Fruit fly (Drosophila melanogaster) whole organism, embryonic: ENCODE measurements around the gene ohgt.
A peak's percentile ranks its signal among the peaks of the same experiment; 100 is the strongest.

ENCODE experiments used
- Adf1 ChIP-seq: fragments of 200-800 bp; sonication (Bioruptor generic); IDR thresholded peaks from 2 replicates; pipeline ENCODE4 v1.3.6; 2022; ENCODE audit warnings: missing biosample characterization, missing genetic modification characterization
- Atf3 ChIP-seq: fragments of 200-800 bp; sonication (Bioruptor generic); optimal IDR thresholded peaks from 3 replicates; lab custom pipeline; 2016; ENCODE audit warnings: missing biosample characterization, missing genetic modification characterization
- B-H2 ChIP-seq: fragments of 200-800 bp; sonication (Bioruptor generic); optimal IDR thresholded peaks from 2 replicates; lab custom pipeline; 2018; ENCODE audit warnings: missing biosample characterization, mild to moderate bottlenecking, missing genetic modification characterization
- BEAF-32 ChIP-seq: fragments of 200-800 bp; sonication (Bioruptor generic); optimal IDR thresholded peaks from 3 replicates; lab custom pipeline; 2017; ENCODE audit warnings: missing biosample characterization, missing genetic modification characterization, mild to moderate bottlenecking, moderate library complexity, missing genetic modification reagents
- Bdp1 ChIP-seq: fragments of 200-800 bp; sonication (Bioruptor generic); optimal IDR thresholded peaks from 3 replicates; lab custom pipeline; 2016; ENCODE audit warnings: missing biosample characterization, missing genetic modification characterization
- Bgb ChIP-seq: fragments of 200-800 bp; sonication (Bioruptor generic); IDR thresholded peaks from 2 replicates; pipeline ENCODE4 v1.3.6; 2022; ENCODE audit warnings: missing biosample characterization, missing genetic modification characterization; ENCODE audit not compliant: partially characterized antibody
- Blimp-1 ChIP-seq: fragments of 200-800 bp; sonication (Bioruptor generic); optimal IDR thresholded peaks from 3 replicates; lab custom pipeline; 2018; ENCODE audit warnings: missing biosample characterization, missing genetic modification characterization, mild to moderate bottlenecking, moderate library complexity, missing genetic modification reagents
- C15 ChIP-seq: fragments of 200-800 bp; sonication (Bioruptor generic); IDR thresholded peaks from 3 replicates; pipeline ENCODE4 v1.3.6; 2022; ENCODE audit warnings: missing biosample characterization, missing genetic modification characterization
- CG10147 ChIP-seq: fragments of 200-800 bp; sonication (Bioruptor generic); optimal IDR thresholded peaks from 2 replicates; lab custom pipeline; 2019; ENCODE audit warnings: missing biosample characterization, mild to moderate bottlenecking, missing genetic modification characterization, moderate library complexity
- CG16863 ChIP-seq: fragments of 200-800 bp; sonication (Bioruptor generic); optimal IDR thresholded peaks from 3 replicates; lab custom pipeline; 2016; ENCODE audit warnings: missing biosample characterization, missing genetic modification characterization
- CG17186 ChIP-seq: fragments of 200-800 bp; sonication (Bioruptor generic); optimal IDR thresholded peaks from 3 replicates; lab custom pipeline; 2017; ENCODE audit warnings: missing biosample characterization, missing genetic modification reagents, missing genetic modification characterization
- CG18011 ChIP-seq: fragments of 200-800 bp; sonication (Bioruptor generic); optimal IDR thresholded peaks from 2 replicates; lab custom pipeline; 2017; ENCODE audit warnings: missing biosample characterization, missing genetic modification characterization, mild to moderate bottlenecking, moderate library complexity, missing genotype
- CG18764 ChIP-seq: fragments of 200-800 bp; sonication (Bioruptor generic); optimal IDR thresholded peaks from 3 replicates; lab custom pipeline; 2016; ENCODE audit warnings: missing biosample characterization, missing genetic modification characterization
- CG2712 ChIP-seq: fragments of 200-800 bp; optimal IDR thresholded peaks from 3 replicates; lab custom pipeline; 2019; ENCODE audit warnings: missing biosample characterization, mild to moderate bottlenecking, missing genetic modification characterization, moderate library complexity
- CG30403 ChIP-seq: fragments of 200-800 bp; sonication (Bioruptor generic); optimal IDR thresholded peaks from 3 replicates; lab custom pipeline; 2016; ENCODE audit warnings: missing biosample characterization, missing genetic modification characterization
- CG31224 ChIP-seq: fragments of 200-800 bp; sonication (Bioruptor generic); IDR thresholded peaks from 2 replicates; pipeline ENCODE4 v1.3.6; 2022; ENCODE audit warnings: missing biosample characterization, missing genetic modification characterization
- CG32772 ChIP-seq: fragments of 200-800 bp; sonication (Bioruptor generic); IDR thresholded peaks from 2 replicates; pipeline ENCODE4 v1.3.6; 2022; ENCODE audit warnings: missing biosample characterization, missing genetic modification characterization
- CG33557 ChIP-seq: fragments of 200-800 bp; sonication (Bioruptor generic); optimal IDR thresholded peaks from 2 replicates; lab custom pipeline; 2019; ENCODE audit warnings: missing biosample characterization, mild to moderate bottlenecking, missing genetic modification characterization, moderate library complexity
- CG3995 ChIP-seq: fragments of 200-800 bp; sonication (Bioruptor generic); optimal IDR thresholded peaks from 3 replicates; lab custom pipeline; 2016; ENCODE audit warnings: missing biosample characterization, missing genetic modification characterization
- CG4328 ChIP-seq: fragments of 200-800 bp; sonication (Bioruptor generic); optimal IDR thresholded peaks from 3 replicates; lab custom pipeline; 2017; ENCODE audit warnings: missing biosample characterization, missing genetic modification reagents, missing genetic modification characterization
- CG4730 ChIP-seq: fragments of 200-800 bp; sonication (Bioruptor generic); IDR thresholded peaks from 2 replicates; pipeline ENCODE4 v1.3.6; 2022; ENCODE audit warnings: missing biosample characterization, missing genetic modification characterization
- CG6654 ChIP-seq: fragments of 200-800 bp; sonication (Bioruptor generic); optimal IDR thresholded peaks from 2 replicates; lab custom pipeline; 2017; ENCODE audit warnings: missing biosample characterization, mild to moderate bottlenecking, missing genetic modification characterization
- CG8388 ChIP-seq: fragments of 200-800 bp; sonication (Bioruptor generic); optimal IDR thresholded peaks from 2 replicates; lab custom pipeline; 2019; ENCODE audit warnings: missing biosample characterization, mild to moderate bottlenecking, missing genetic modification characterization, moderate library complexity
- CG9215 ChIP-seq: fragments of 200-800 bp; sonication (Bioruptor generic); IDR thresholded peaks from 2 replicates; pipeline ENCODE4 v1.3.6; 2022; ENCODE audit warnings: missing biosample characterization, missing genetic modification characterization
- CG9727 ChIP-seq: fragments of 200-800 bp; sonication (Bioruptor generic); optimal IDR thresholded peaks from 3 replicates; lab custom pipeline; 2017; ENCODE audit warnings: missing biosample characterization, mild to moderate bottlenecking, missing genetic modification characterization
- CG9797 ChIP-seq: fragments of 200-800 bp; sonication (Bioruptor generic); optimal IDR thresholded peaks from 3 replicates; lab custom pipeline; 2018; ENCODE audit warnings: missing biosample characterization, mild to moderate bottlenecking, missing genetic modification characterization
- GATAe ChIP-seq: fragments of 200-800 bp; sonication (Bioruptor generic); conservative IDR thresholded peaks from 2 replicates; pipeline ENCODE4 v1.3.6; 2022; ENCODE audit warnings: missing biosample characterization, missing genetic modification characterization
- HLH3B ChIP-seq: fragments of 200-800 bp; sonication (Bioruptor generic); IDR thresholded peaks from 2 replicates; pipeline ENCODE4 v1.3.6; 2022; ENCODE audit warnings: missing biosample characterization, missing genetic modification characterization
- HmgD ChIP-seq: fragments of 200-800 bp; sonication (Bioruptor generic); optimal IDR thresholded peaks from 3 replicates; lab custom pipeline; 2016; ENCODE audit warnings: missing biosample characterization, missing genetic modification characterization
- Meics ChIP-seq: fragments of 200-800 bp; sonication (Bioruptor generic); optimal IDR thresholded peaks from 2 replicates; lab custom pipeline; 2017; ENCODE audit warnings: missing biosample characterization, mild to moderate bottlenecking, missing genetic modification characterization
- Mrtf ChIP-seq: fragments of 200-800 bp; sonication (Bioruptor generic); IDR thresholded peaks from 3 replicates; pipeline ENCODE4 v1.3.6; 2022; ENCODE audit warnings: missing biosample characterization, missing genetic modification characterization
- Nf-YB ChIP-seq: fragments of 200-800 bp; sonication (Bioruptor generic); optimal IDR thresholded peaks from 3 replicates; lab custom pipeline; 2019; ENCODE audit warnings: missing biosample characterization, mild to moderate bottlenecking, missing genetic modification characterization, moderate library complexity
- Oaz ChIP-seq: fragments of 200-800 bp; sonication (Bioruptor generic); IDR thresholded peaks from 2 replicates; pipeline ENCODE4 v1.3.6; 2022; ENCODE audit warnings: missing biosample characterization, missing genetic modification characterization
- PHDP ChIP-seq: fragments of 200-800 bp; sonication (Bioruptor generic); optimal IDR thresholded peaks from 3 replicates; lab custom pipeline; 2018; ENCODE audit warnings: missing biosample characterization, mild to moderate bottlenecking, missing genetic modification characterization, moderate library complexity
- ac ChIP-seq: fragments of 200-800 bp; sonication (Bioruptor generic); optimal IDR thresholded peaks from 3 replicates; lab custom pipeline; 2017; ENCODE audit warnings: missing biosample characterization, mild to moderate bottlenecking, missing genetic modification characterization
- az2 ChIP-seq: fragments of 200-800 bp; sonication (Bioruptor generic); optimal IDR thresholded peaks from 3 replicates; lab custom pipeline; 2016; ENCODE audit warnings: missing biosample characterization, missing genetic modification characterization
- crol ChIP-seq: fragments of 200-800 bp; sonication (Bioruptor generic); IDR thresholded peaks from 2 replicates; pipeline ENCODE4 v1.3.6; 2022; ENCODE audit warnings: missing biosample characterization, missing genetic modification characterization
- cwo ChIP-seq: fragments of 200-800 bp; sonication (Bioruptor generic); optimal IDR thresholded peaks from 3 replicates; lab custom pipeline; 2017; ENCODE audit warnings: missing biosample characterization, missing genetic modification characterization, mild to moderate bottlenecking, moderate library complexity, missing genetic modification reagents
- ems ChIP-seq: fragments of 200-800 bp; sonication (Bioruptor generic); optimal IDR thresholded peaks from 3 replicates; lab custom pipeline; 2016; ENCODE audit warnings: missing biosample characterization, missing genetic modification characterization
- fd96Cb ChIP-seq: fragments of 200-800 bp; sonication (Bioruptor generic); optimal IDR thresholded peaks from 2 replicates; lab custom pipeline; 2018; ENCODE audit warnings: missing biosample characterization, mild to moderate bottlenecking, missing genetic modification characterization, moderate library complexity
- insv ChIP-seq, 2 experiments: fragments of 200-800 bp; sonication (Bioruptor generic); optimal IDR thresholded peaks; 3 replicates each; lab custom pipeline; 2016 to 2018; ENCODE audit warnings: missing biosample characterization in 2 of 2, missing genetic modification characterization in 2 of 2
- jigr1 ChIP-seq: fragments of 200-800 bp; sonication (Bioruptor generic); IDR thresholded peaks from 3 replicates; pipeline ENCODE4 v1.3.6; 2022; ENCODE audit warnings: missing biosample characterization, missing genetic modification characterization
- jing ChIP-seq: fragments of 200-800 bp; sonication (Bioruptor generic); optimal IDR thresholded peaks from 2 replicates; lab custom pipeline; 2018; ENCODE audit warnings: missing biosample characterization, mild to moderate bottlenecking, missing genetic modification characterization
- jumu ChIP-seq: fragments of 200-800 bp; sonication (Bioruptor generic); optimal IDR thresholded peaks from 3 replicates; lab custom pipeline; 2016; ENCODE audit warnings: missing biosample characterization, missing genetic modification characterization
- knrl ChIP-seq: fragments of 200-800 bp; sonication (Bioruptor generic); IDR thresholded peaks from 3 replicates; pipeline ENCODE4 v1.3.6; 2022; ENCODE audit warnings: missing biosample characterization, missing genetic modification characterization; ENCODE audit not compliant: partially characterized antibody
- sc ChIP-seq, 3 experiments: fragments of >200 bp in 2 of 3; fragments of 200-800 bp in 1 of 3; sonication (Bioruptor generic) in 1 of 3; optimal IDR thresholded peaks; 2 replicates in 2 of 3; 3 replicates in 1 of 3; lab custom pipeline; 2017; ENCODE audit warnings: mild to moderate bottlenecking in 1 of 3, missing biosample characterization in 1 of 3, missing genetic modification characterization in 1 of 3, missing genetic modification reagents in 1 of 3
- sim ChIP-seq: fragments of 200-800 bp; sonication (Bioruptor generic); IDR thresholded peaks from 2 replicates; pipeline ENCODE4 v1.3.6; 2022; ENCODE audit warnings: missing biosample characterization, missing genetic modification characterization
- stc ChIP-seq: fragments of 200-800 bp; sonication (Bioruptor generic); IDR thresholded peaks from 2 replicates; pipeline ENCODE4 v1.3.6; 2022; ENCODE audit warnings: missing biosample characterization, missing genetic modification characterization
- tgo ChIP-seq: fragments of 200-800 bp; sonication (Bioruptor generic); IDR thresholded peaks from 3 replicates; pipeline ENCODE4 v1.3.6; 2022; ENCODE audit warnings: missing biosample characterization, missing genetic modification characterization

ohgt gene

dm6 chr3R:10042664-10043372 is 6.2 kb upstream of the ohgt start, which contains the start of the genes Mical and CG3909 (continued):
- TF ChIP-seq stc (GFP tag; lab: Robert Waterston, UW) (peak; percentile 92), CG8388 (GFP tag; lab: Kevin White, UChicago) (peak; percentile 96), CG30403 (GFP tag; lab: Kevin White, UChicago) (peak; percentile 85), CG9727 (GFP tag; lab: Kevin White, UChicago) (peak; percentile 77), insv (GFP tag; optimal IDR thresholded peaks at IDR 0.05; lab: Kevin White, UChicago) (peak in 1 of 2 experiments; percentile 46), CG3995 (GFP tag; lab: Kevin White, UChicago) (no peak), knrl (GFP tag; lab: Robert Waterston, UW) (peak; percentile 21; the same call in 1 of the 3 replicates), PHDP (peak; percentile 85), CG2712 (tag; lab: Kevin White, UChicago) (peak; percentile 93), jumu (GFP tag; lab: Kevin White, UChicago) (peak; percentile 27), Bgb (GFP tag; lab: Robert Waterston, UW) (peak; percentile 46), az2 (GFP tag; lab: Kevin White, UChicago) (peak; percentile 86), crol (GFP tag; lab: Robert Waterston, UW) (no peak), ems (peak; percentile 42), Nf-YB (GFP tag; lab: Kevin White, UChicago) (peak; percentile 70), Blimp-1 (GFP tag; lab: Kevin White, UChicago) (peak; percentile 72), CG18764 (peak; percentile 79), Meics (peak; percentile 84), Atf3 (GFP tag; lab: Kevin White, UChicago) (no peak), CG32772 (GFP tag; lab: Robert Waterston, UW) (peak; percentile 88), jigr1 (peak; percentile 50; the same call in 2 of the 3 replicates), sc (optimal IDR thresholded peaks at IDR 0.05; lab: Kevin White, UChicago) (no peak), sc (GFP tag; optimal IDR thresholded peaks at IDR 0.05; lab: Kevin White, UChicago) (peak; percentile 49), CG10147 (GFP tag; lab: Kevin White, UChicago) (peak; percentile 65), Oaz (GFP tag; lab: Robert Waterston, UW) (peak; percentile 76), CG6654 (no peak), Mrtf (peak; percentile 78; the same call in 2 of the 3 replicates), Bdp1 (GFP tag; lab: Kevin White, UChicago) (no peak), cwo (peak; percentile 67), sim (GFP tag; lab: Robert Waterston, UW) (no peak), CG9797 (peak; percentile 91), HmgD (GFP tag; lab: Kevin White, UChicago) (no peak), HLH3B (peak; percentile 92), CG4328 (GFP tag; lab: Kevin White, UChicago) (peak; percentile 69), tgo (peak; percentile 95), CG33557 (GFP tag; lab: Kevin White, UChicago) (peak; percentile 31), jing (GFP tag; lab: Kevin White, UChicago) (no peak), CG17186 (GFP tag; lab: Kevin White, UChicago) (peak; percentile 13), C15 (GFP tag; lab: Robert Waterston, UW) (peak; percentile 72; the same call in 2 of the 3 replicates), CG18011 (GFP tag; lab: Kevin White, UChicago) (no peak), B-H2 (GFP tag; lab: Kevin White, UChicago) (peak; percentile 74), CG9215 (peak; percentile 84), ac (no peak), CG4730 (GFP tag; lab: Robert Waterston, UW) (peak; percentile 89), GATAe (GFP tag; lab: Robert Waterston, UW) (no peak), CG31224 (GFP tag; lab: Robert Waterston, UW) (peak; percentile 77), BEAF-32 (GFP tag; lab: Kevin White, UChicago) (peak; percentile 28), fd96Cb (peak; percentile 78), CG16863 (GFP tag; lab: Kevin White, UChicago) (peak; percentile 4), Adf1 (GFP tag; lab: Robert Waterston, UW) (peak; percentile 64)
